Fruit fly (Drosophila melanogaster): ENCODE measurements around the gene fz2.

- TF ChIP-seq psq (optimal IDR thresholded peaks at IDR 0.05) (no peak), CG8478 (optimal IDR thresholded peaks at IDR 0.05) (no peak), pan (optimal IDR thresholded peaks at IDR 0.05) (no peak)
Observed at dm6 chr3L:19202116-19202515, 33.1 kb downstream of the fz2 start.
